Worm (Caenorhabditis elegans) whole organism, late embryonic: ENCODE measurements around the gene str-222.

ENCODE experiments used
- C38D4.7 ChIP-seq: fragments of 200-800 bp; sonication (Bioruptor generic); optimal IDR thresholded peaks from 2 replicates; lab custom pipeline; 2018; ENCODE audit warnings: mild to moderate bottlenecking, missing genetic modification characterization, moderate library complexity, missing compliant biosample characterization
- K02D7.2 ChIP-seq: sonication (generic microtip); optimal IDR thresholded peaks from 2 replicates; lab custom pipeline; 2017; ENCODE audit warnings: mild to moderate bottlenecking, missing genetic modification characterization, missing compliant biosample characterization
- K09A11.1 ChIP-seq: sonication (generic microtip); optimal IDR thresholded peaks from 2 replicates; lab custom pipeline; 2017; ENCODE audit warnings: antibody characterized with exemption, mild to moderate bottlenecking, missing genetic modification characterization, missing compliant biosample characterization; ENCODE audit not compliant: insufficient read depth
- ahr-1 ChIP-seq: sonication (generic microtip); optimal IDR thresholded peaks from 2 replicates; lab custom pipeline; 2016; ENCODE audit warnings: missing genetic modification characterization, missing compliant biosample characterization
- ama-1 ChIP-seq: fragments of 150-350 bp; optimal IDR thresholded peaks from 2 replicates; lab custom pipeline; 2014
- ceh-19 ChIP-seq: fragments of 200-800 bp; sonication (Bioruptor generic); optimal IDR thresholded peaks from 2 replicates; lab custom pipeline; 2018; ENCODE audit warnings: mild to moderate bottlenecking, missing genetic modification characterization, missing compliant biosample characterization
- ceh-22 ChIP-seq: sonication (generic microtip); optimal IDR thresholded peaks from 2 replicates; lab custom pipeline; 2017; ENCODE audit warnings: missing biosample characterization, missing genetic modification characterization
- ceh-24 ChIP-seq: sonication (generic microtip); optimal IDR thresholded peaks from 2 replicates; lab custom pipeline; 2016; ENCODE audit warnings: mild to moderate bottlenecking, missing genetic modification characterization, missing compliant biosample characterization
- ceh-30 ChIP-seq: fragments of 150-350 bp; optimal IDR thresholded peaks from 2 replicates; lab custom pipeline; 2014; ENCODE audit warnings: missing biosample characterization, missing genetic modification characterization
- ceh-31 ChIP-seq: sonication (generic microtip); optimal IDR thresholded peaks from 2 replicates; lab custom pipeline; 2016; ENCODE audit warnings: missing genetic modification characterization, missing compliant biosample characterization
- ceh-34 ChIP-seq: sonication (generic microtip); optimal IDR thresholded peaks from 2 replicates; lab custom pipeline; 2016; ENCODE audit warnings: mild to moderate bottlenecking, missing genetic modification characterization, missing compliant biosample characterization
- ceh-9 ChIP-seq: sonication (generic microtip); optimal IDR thresholded peaks from 2 replicates; lab custom pipeline; 2016; ENCODE audit warnings: mild to moderate bottlenecking, missing genetic modification characterization, inconsistent platforms, missing compliant biosample characterization
- che-1 ChIP-seq: sonication (generic microtip); optimal IDR thresholded peaks from 2 replicates; lab custom pipeline; 2016; ENCODE audit warnings: mild to moderate bottlenecking, missing genetic modification characterization, missing compliant biosample characterization
- dmd-4 ChIP-seq: sonication (generic microtip); optimal IDR thresholded peaks from 2 replicates; lab custom pipeline; 2016; ENCODE audit warnings: borderline replicate concordance, missing genetic modification characterization, missing compliant biosample characterization
- dve-1 ChIP-seq: sonication (generic microtip); optimal IDR thresholded peaks from 2 replicates; lab custom pipeline; 2017; ENCODE audit warnings: antibody characterized with exemption, mild to moderate bottlenecking, missing genetic modification characterization, missing compliant biosample characterization
- elt-2 ChIP-seq: sonication (generic microtip); optimal IDR thresholded peaks from 2 replicates; lab custom pipeline; 2016; ENCODE audit warnings: missing genetic modification reagents, missing genetic modification characterization, missing compliant biosample characterization
- elt-4 ChIP-seq: sonication (generic microtip); optimal IDR thresholded peaks from 2 replicates; lab custom pipeline; 2016; ENCODE audit warnings: missing genetic modification characterization, missing compliant biosample characterization
- fax-1 ChIP-seq: sonication (generic microtip); optimal IDR thresholded peaks from 2 replicates; lab custom pipeline; 2016; ENCODE audit warnings: missing genotype, missing genetic modification characterization, missing compliant biosample characterization
- fkh-6 ChIP-seq: sonication (generic microtip); optimal IDR thresholded peaks from 2 replicates; lab custom pipeline; 2016; ENCODE audit warnings: missing genetic modification characterization, missing compliant biosample characterization
- gmeb-2 ChIP-seq: sonication (generic microtip); optimal IDR thresholded peaks from 2 replicates; lab custom pipeline; 2016; ENCODE audit warnings: missing genetic modification characterization, inconsistent platforms, missing compliant biosample characterization
- hlh-13 ChIP-seq: fragments of 200-800 bp; sonication (Bioruptor generic); optimal IDR thresholded peaks from 2 replicates; lab custom pipeline; 2018; ENCODE audit warnings: mild to moderate bottlenecking, missing genetic modification characterization, missing compliant biosample characterization
- hlh-15 ChIP-seq: sonication (generic microtip); optimal IDR thresholded peaks from 2 replicates; lab custom pipeline; 2016; ENCODE audit warnings: missing genetic modification characterization, missing compliant biosample characterization
- hlh-30 ChIP-seq: sonication (generic microtip); optimal IDR thresholded peaks from 2 replicates; lab custom pipeline; 2017; ENCODE audit warnings: antibody characterized with exemption, missing genetic modification characterization, missing compliant biosample characterization; ENCODE audit not compliant: insufficient read depth
- hlh-6 ChIP-seq: sonication (generic microtip); optimal IDR thresholded peaks from 2 replicates; lab custom pipeline; 2016; ENCODE audit warnings: missing genotype, missing genetic modification characterization, missing compliant biosample characterization
- lim-6 ChIP-seq: sonication (generic microtip); optimal IDR thresholded peaks from 2 replicates; lab custom pipeline; 2016; ENCODE audit warnings: missing genetic modification characterization, missing compliant biosample characterization
- madf-2 ChIP-seq: sonication (generic microtip); optimal IDR thresholded peaks from 2 replicates; lab custom pipeline; 2017; ENCODE audit warnings: missing genetic modification characterization, missing compliant biosample characterization
- nhr-11 ChIP-seq: fragments of 150-350 bp; optimal IDR thresholded peaks from 2 replicates; lab custom pipeline; 2014; ENCODE audit warnings: missing biosample characterization, missing genetic modification characterization
- pat-9 ChIP-seq: fragments of 200-800 bp; sonication (Bioruptor generic); optimal IDR thresholded peaks from 2 replicates; lab custom pipeline; 2018; ENCODE audit warnings: mild to moderate bottlenecking, missing genetic modification characterization, moderate library complexity, missing compliant biosample characterization
- pha-2 ChIP-seq: sonication (generic microtip); optimal IDR thresholded peaks from 2 replicates; lab custom pipeline; 2017; ENCODE audit warnings: mild to moderate bottlenecking, missing genetic modification characterization, missing compliant biosample characterization
- pha-4 ChIP-seq: fragments of 150-350 bp; optimal IDR thresholded peaks from 2 replicates; lab custom pipeline; 2018; ENCODE audit warnings: missing biosample characterization, missing genetic modification reagents, missing genetic modification characterization
- pqm-1 ChIP-seq: sonication (generic microtip); optimal IDR thresholded peaks from 2 replicates; lab custom pipeline; 2016; ENCODE audit warnings: missing genetic modification characterization, missing compliant biosample characterization
- ref-2 ChIP-seq: sonication (generic microtip); optimal IDR thresholded peaks from 2 replicates; lab custom pipeline; 2016; ENCODE audit warnings: missing genetic modification characterization, missing compliant biosample characterization
- rnt-1 ChIP-seq: sonication (generic microtip); optimal IDR thresholded peaks from 2 replicates; lab custom pipeline; 2016; ENCODE audit warnings: missing genetic modification characterization, missing compliant biosample characterization
- sox-4 ChIP-seq: sonication (generic microtip); optimal IDR thresholded peaks from 2 replicates; lab custom pipeline; 2017; ENCODE audit warnings: mild to moderate bottlenecking, missing genetic modification characterization, inconsistent platforms, missing compliant biosample characterization
- syd-9 ChIP-seq: sonication (generic microtip); optimal IDR thresholded peaks from 2 replicates; lab custom pipeline; 2016; ENCODE audit warnings: mild to moderate bottlenecking, missing genetic modification characterization, moderate library complexity, missing compliant biosample characterization
- tbx-2 ChIP-seq: sonication (generic microtip); optimal IDR thresholded peaks from 2 replicates; lab custom pipeline; 2016; ENCODE audit warnings: missing genetic modification characterization, missing compliant biosample characterization
- tbx-7 ChIP-seq: sonication (generic microtip); optimal IDR thresholded peaks from 2 replicates; lab custom pipeline; 2016; ENCODE audit warnings: missing genotype, missing genetic modification characterization, missing compliant biosample characterization
- unc-42 ChIP-seq: sonication (generic microtip); optimal IDR thresholded peaks from 2 replicates; lab custom pipeline; 2016; ENCODE audit warnings: missing genotype, missing genetic modification characterization, missing compliant biosample characterization
- unc-55 ChIP-seq: sonication (generic microtip); optimal IDR thresholded peaks from 2 replicates; lab custom pipeline; 2017; ENCODE audit warnings: missing biosample characterization, missing genetic modification reagents, missing genetic modification characterization
- ztf-16 ChIP-seq: sonication (generic microtip); optimal IDR thresholded peaks from 2 replicates; lab custom pipeline; 2017; ENCODE audit warnings: missing genetic modification characterization, missing compliant biosample characterization

The str-222 gene

ce11 chrV:1642768-1643167 lies 6.8 kb downstream of the str-222 start:
- TF ChIP-seq elt-2 = no peak
- no peak for TF ChIP-seq ahr-1 (tag; lab: Kevin White, UChicago)
- TF ChIP-seq ceh-9 = no peak
- TF ChIP-seq hlh-6 (tag; lab: Kevin White, UChicago) = no peak

- no peak for TF ChIP-seq unc-42
- no peak for TF ChIP-seq hlh-15
- TF ChIP-seq pha-2 = no peak
- no peak for TF ChIP-seq syd-9 (tag; lab: Kevin White, UChicago)
- no peak for TF ChIP-seq dmd-4 (tag; lab: Kevin White, UChicago)
- TF ChIP-seq pqm-1 = no peak
- no peak for TF ChIP-seq unc-55 (GFP tag; lab: Kevin White, UChicago)
- no peak for TF ChIP-seq ceh-31 (tag; lab: Kevin White, UChicago)
- no peak for TF ChIP-seq elt-2
- no peak for TF ChIP-seq che-1 (tag; lab: Kevin White, UChicago)
- no peak for TF ChIP-seq ceh-24 (tag; lab: Kevin White, UChicago)
- TF ChIP-seq fkh-6 = no peak
Measured at ce11 chrV:1643886-1644285, 7.9 kb downstream of the str-222 start, which contains the start of gene alh-2. TSS of gene alh-2 (plus strand) at chrV:1644169.

- no peak for TF ChIP-seq rnt-1 (tag; lab: Kevin White, UChicago)
- no peak for TF ChIP-seq fkh-6
- TF ChIP-seq ref-2 = no peak
- no peak for TF ChIP-seq sox-4 (tag; lab: Kevin White, UChicago)
- no peak for TF ChIP-seq tbx-7 (tag; lab: Kevin White, UChicago)
- TF ChIP-seq madf-2 (tag; lab: Kevin White, UChicago) = no peak
- no peak for TF ChIP-seq hlh-13 (GFP tag; lab: Kevin White, UChicago)
- TF ChIP-seq dve-1 (tag; lab: Kevin White, UChicago) = no peak
- no peak for TF ChIP-seq ceh-19 (GFP tag; lab: Kevin White, UChicago)
- no peak for TF ChIP-seq hlh-15
- no peak for TF ChIP-seq ceh-22 (tag; lab: Kevin White, UChicago)
- no peak for TF ChIP-seq nhr-11 (tag; lab: Kevin White, UChicago)
- no peak for TF ChIP-seq K02D7.2
- no peak for TF ChIP-seq elt-4 (tag; lab: Kevin White, UChicago)
- TF ChIP-seq C38D4.7 (GFP tag; lab: Kevin White, UChicago) = no peak
- TF ChIP-seq ceh-31 (tag; lab: Kevin White, UChicago) = no peak
- no peak for TF ChIP-seq ceh-34 (tag; lab: Kevin White, UChicago)
Measured at ce11 chrV:1648000-1648399, 12.0 kb downstream of the str-222 start, which contains the start of gene irld-45. TSS of gene irld-45 (plus strand) at chrV:1648300.

- TF ChIP-seq unc-55 (GFP tag; lab: Kevin White, UChicago) (no peak), fax-1 (no peak), lim-6 (no peak), pat-9 (tag; lab: Kevin White, UChicago) (no peak), pha-2 (no peak), pha-4 (no peak), hlh-13 (GFP tag; lab: Kevin White, UChicago) (no peak), tbx-7 (tag; lab: Kevin White, UChicago) (no peak), ref-2 (no peak), hlh-30 (tag; lab: Kevin White, UChicago) (no peak), gmeb-2 (no peak), ztf-16 (no peak), ama-1 (lab: Kevin White, UChicago) (no peak), K09A11.1 (tag; lab: Kevin White, UChicago) (no peak), elt-4 (tag; lab: Kevin White, UChicago) (no peak), tbx-2 (tag; lab: Kevin White, UChicago) (no peak), pqm-1 (no peak), ceh-22 (tag; lab: Kevin White, UChicago) (no peak), ceh-30 (tag; lab: Kevin White, UChicago) (no peak)
- TF ChIP-seq, all 69 proteins: peak for 0
Measured at ce11 chrV:1651045-1651444, 15.1 kb downstream of the str-222 start, which contains the start of gene irld-44. TSS of gene irld-44 (plus strand) at chrV:1651345.
